Fruit fly (Drosophila melanogaster) whole organism, wandering third instar larva: Measurements from ENCODE around the gene CG31862.

Source experiments
- Abd-B ChIP-seq: fragments of >200 bp; optimal IDR thresholded peaks from 2 replicates; lab custom pipeline; 2017; ENCODE audit warnings: missing biosample characterization, missing genetic modification characterization
- CG32264 ChIP-seq: fragments of 200-800 bp; sonication (Bioruptor generic); optimal IDR thresholded peaks from 2 replicates; lab custom pipeline; 2016; ENCODE audit warnings: missing biosample characterization, missing genetic modification characterization
- CG9705 ChIP-seq: fragments of 200-800 bp; sonication (Bioruptor generic); optimal IDR thresholded peaks from 2 replicates; lab custom pipeline; 2018; ENCODE audit warnings: missing biosample characterization, mild to moderate bottlenecking, missing genetic modification characterization
- CrebA ChIP-seq: fragments of 200-800 bp; sonication (Bioruptor generic); optimal IDR thresholded peaks from 2 replicates; lab custom pipeline; 2016; ENCODE audit warnings: missing biosample characterization, mild to moderate bottlenecking, missing genetic modification characterization, borderline replicate concordance
- Dfd ChIP-seq: fragments of >200 bp; optimal IDR thresholded peaks from 2 replicates; lab custom pipeline; 2017; ENCODE audit warnings: missing biosample characterization, missing genetic modification characterization
- Dif ChIP-seq: fragments of 200-275, 200-300 bp; sonication (Bioruptor generic); optimal IDR thresholded peaks from 2 replicates; lab custom pipeline; 2018; ENCODE audit warnings: missing biosample characterization, missing genetic modification characterization; ENCODE audit not compliant: partially characterized antibody
- GATAd ChIP-seq: sonication (Bioruptor generic); optimal IDR thresholded peaks from 2 replicates; lab custom pipeline; 2016; ENCODE audit warnings: missing biosample characterization, missing genetic modification characterization
- HLH106 ChIP-seq: fragments of 200-800 bp; optimal IDR thresholded peaks from 3 replicates; lab custom pipeline; 2019; ENCODE audit warnings: missing biosample characterization, mild to moderate bottlenecking, missing genetic modification characterization, moderate library complexity
- Hnf4 ChIP-seq: fragments of 200-800 bp; sonication (Bioruptor generic); optimal IDR thresholded peaks from 2 replicates; lab custom pipeline; 2016; ENCODE audit warnings: missing biosample characterization, mild to moderate bottlenecking, missing genetic modification characterization
- Hr78 ChIP-seq: fragments of >200 bp; optimal IDR thresholded peaks from 2 replicates; lab custom pipeline; 2017; ENCODE audit warnings: missing biosample characterization, missing genetic modification characterization
- Hr83 ChIP-seq: fragments of 200-300 bp; sonication (Bioruptor generic); optimal IDR thresholded peaks from 2 replicates; lab custom pipeline; 2016; ENCODE audit warnings: missing biosample characterization, mild to moderate bottlenecking, missing genetic modification characterization, moderate library complexity; ENCODE audit not compliant: poor library complexity, severe bottlenecking
- Jra ChIP-seq: sonication (Bioruptor generic); optimal IDR thresholded peaks from 2 replicates; lab custom pipeline; 2016; ENCODE audit warnings: missing biosample characterization, missing genetic modification characterization
- Mio ChIP-seq: sonication (Bioruptor generic); optimal IDR thresholded peaks from 2 replicates; lab custom pipeline; 2016; ENCODE audit warnings: missing biosample characterization, missing genetic modification characterization
- Myc ChIP-seq: fragments of >200 bp; optimal IDR thresholded peaks from 2 replicates; lab custom pipeline; 2017
- OdsH ChIP-seq: fragments of 200-800 bp; sonication (Bioruptor generic); optimal IDR thresholded peaks from 2 replicates; lab custom pipeline; 2016; ENCODE audit warnings: missing biosample characterization, mild to moderate bottlenecking, missing genetic modification characterization
- Rel ChIP-seq, 2 experiments: fragments of 200-800 bp; sonication (Bioruptor generic) in 1 of 2; optimal IDR thresholded peaks; 2 replicates in 1 of 2; 3 replicates in 1 of 2; lab custom pipeline; 2016 to 2019; ENCODE audit warnings: mild to moderate bottlenecking in 2 of 2, missing biosample characterization in 2 of 2, missing genetic modification characterization in 2 of 2, moderate library complexity in 1 of 2
- Sp1 ChIP-seq: fragments of 200-800 bp; sonication (Bioruptor generic); optimal IDR thresholded peaks from 3 replicates; lab custom pipeline; 2019; ENCODE audit warnings: missing biosample characterization, mild to moderate bottlenecking, missing genetic modification characterization, moderate library complexity
- Vsx2 ChIP-seq: fragments of 200-300, 225-300 bp; sonication (Bioruptor generic); optimal IDR thresholded peaks from 2 replicates; lab custom pipeline; 2018; ENCODE audit warnings: missing biosample characterization, missing genetic modification characterization; ENCODE audit not compliant: partially characterized antibody
- brk ChIP-seq: fragments of 200-800 bp; sonication (Bioruptor generic); optimal IDR thresholded peaks from 2 replicates; lab custom pipeline; 2016; ENCODE audit warnings: missing biosample characterization, mild to moderate bottlenecking, missing genetic modification characterization
- dl ChIP-seq, 2 experiments: fragments of 175-275, 200-275 bp in 1 of 2; fragments of 200-275 bp in 1 of 2; sonication (Bioruptor generic); optimal IDR thresholded peaks; lab custom pipeline; 2018; ENCODE audit warnings: mild to moderate bottlenecking in 2 of 2, missing biosample characterization in 2 of 2, missing genetic modification characterization in 2 of 2, moderate library complexity in 2 of 2; ENCODE audit not compliant: partially characterized antibody in 2 of 2, insufficient read depth in 1 of 2
- ey ChIP-seq: fragments of 200-800 bp; sonication (Bioruptor generic); optimal IDR thresholded peaks from 2 replicates; lab custom pipeline; 2016; ENCODE audit warnings: missing biosample characterization, missing genetic modification characterization
- foxo ChIP-seq, 2 experiments: fragments of 200-800 bp; sonication (Bioruptor generic); optimal IDR thresholded peaks; 2 replicates in 1 of 2; 3 replicates in 1 of 2; lab custom pipeline; 2016 to 2017; ENCODE audit warnings: missing biosample characterization in 2 of 2, missing genetic modification characterization in 2 of 2
- fru ChIP-seq: fragments of 200-800 bp; sonication (Bioruptor generic); optimal IDR thresholded peaks from 3 replicates; lab custom pipeline; 2016; ENCODE audit warnings: missing biosample characterization, mild to moderate bottlenecking, missing genetic modification characterization
- h ChIP-seq: fragments of 200-800 bp; sonication (Bioruptor generic); optimal IDR thresholded peaks from 3 replicates; lab custom pipeline; 2016; ENCODE audit warnings: missing biosample characterization, mild to moderate bottlenecking, missing genetic modification characterization
- lola ChIP-seq: fragments of >200 bp; optimal IDR thresholded peaks from 2 replicates; lab custom pipeline; 2017; ENCODE audit warnings: missing biosample characterization, missing genetic modification characterization
- pan ChIP-seq: fragments of >200 bp; optimal IDR thresholded peaks from 2 replicates; lab custom pipeline; 2017
- rgr ChIP-seq: fragments of 200-800 bp; sonication (Bioruptor generic); optimal IDR thresholded peaks from 3 replicates; lab custom pipeline; 2016; ENCODE audit warnings: missing biosample characterization, mild to moderate bottlenecking, missing genetic modification characterization
- sage ChIP-seq: fragments of 200-800 bp; sonication (Bioruptor generic); optimal IDR thresholded peaks from 2 replicates; lab custom pipeline; 2016; ENCODE audit warnings: missing biosample characterization, mild to moderate bottlenecking, missing genetic modification characterization
- sv ChIP-seq: fragments of 200-800 bp; sonication (Bioruptor generic); optimal IDR thresholded peaks from 3 replicates; lab custom pipeline; 2016; ENCODE audit warnings: missing biosample characterization, missing genetic modification characterization
- tai ChIP-seq: sonication (Bioruptor generic); optimal IDR thresholded peaks from 2 replicates; lab custom pipeline; 2016; ENCODE audit warnings: missing biosample characterization, missing genetic modification characterization
- usp ChIP-seq: fragments of >200 bp; optimal IDR thresholded peaks from 2 replicates; lab custom pipeline; 2017; ENCODE audit warnings: missing biosample characterization, missing genetic modification characterization
- woc ChIP-seq: sonication (Bioruptor generic); optimal IDR thresholded peaks from 2 replicates; lab custom pipeline; 2016; ENCODE audit warnings: missing biosample characterization, mild to moderate bottlenecking, missing genetic modification characterization

CG31862 gene

dm6 chr2L:12338548-12338947 lies at the start of gene CG31862:
Gene CG31862, plus strand, starts transcription at chr2L:12338848.
- TF ChIP-seq brk (GFP tag; lab: Kevin White, UChicago): no peak
- TF ChIP-seq Dfd: no peak
- TF ChIP-seq Jra (GFP tag; lab: Kevin White, UChicago): no peak
- TF ChIP-seq usp (GFP tag; lab: Kevin White, UChicago): no peak
- no peak for TF ChIP-seq HLH106 (tag; lab: Kevin White, UChicago)
- no peak for TF ChIP-seq sv (GFP tag; lab: Kevin White, UChicago)
- no peak for TF ChIP-seq Rel (GFP tag; optimal IDR thresholded peaks at IDR 0.05; lab: Kevin White, UChicago)
- no peak for TF ChIP-seq Rel (tag; optimal IDR thresholded peaks at IDR 0.05; lab: Kevin White, UChicago)
- no peak for TF ChIP-seq Abd-B
- no peak for TF ChIP-seq CrebA (GFP tag; lab: Kevin White, UChicago)
- TF ChIP-seq h (GFP tag; lab: Kevin White, UChicago): no peak
- TF ChIP-seq CG9705 (GFP tag; lab: Kevin White, UChicago): no peak
- TF ChIP-seq pan (lab: Kevin White, UChicago): no peak
- no peak for TF ChIP-seq Hnf4
- no peak for TF ChIP-seq Myc (lab: Kevin White, UChicago)

dm6 chr2L:12290204-12290603 lies 48.4 kb upstream of the CG31862 start:
- TF ChIP-seq rgr (GFP tag; lab: Kevin White, UChicago) (no peak), Rel (GFP tag; optimal IDR thresholded peaks at IDR 0.05; lab: Kevin White, UChicago) (no peak), Rel (tag; optimal IDR thresholded peaks at IDR 0.05; lab: Kevin White, UChicago) (no peak), CG9705 (GFP tag; lab: Kevin White, UChicago) (no peak), Sp1 (GFP tag; lab: Kevin White, UChicago) (no peak), Dfd (no peak), tai (no peak), OdsH (GFP tag; lab: Kevin White, UChicago) (no peak), Vsx2 (GFP tag; lab: Kevin White, UChicago) (no peak), Jra (GFP tag; lab: Kevin White, UChicago) (no peak), CG32264 (GFP tag; lab: Kevin White, UChicago) (no peak), CrebA (GFP tag; lab: Kevin White, UChicago) (no peak), ey (GFP tag; lab: Kevin White, UChicago) (no peak), woc (GFP tag; lab: Kevin White, UChicago) (no peak), sage (no peak), Myc (lab: Kevin White, UChicago) (no peak), pan (lab: Kevin White, UChicago) (no peak), Abd-B (no peak), Hnf4 (no peak)
- TF ChIP-seq, all 38 proteins: peak for 0

- TF ChIP-seq HLH106 (tag; lab: Kevin White, UChicago) (peak; percentile 40), ey (GFP tag; lab: Kevin White, UChicago) (peak; percentile 16), fru (no peak), foxo (GFP tag; optimal IDR thresholded peaks at IDR 0.05; lab: Kevin White, UChicago) (peak in 1 of 2 experiments; percentile 22), h (GFP tag; lab: Kevin White, UChicago) (peak; percentile 17)
Observed at dm6 chr2L:12314838-12315237, 23.8 kb upstream of the CG31862 start.

dm6 chr2L:12337162-12337561 lies 1.5 kb upstream of the CG31862 start:
- TF ChIP-seq Vsx2 (GFP tag; lab: Kevin White, UChicago) (no peak), rgr (GFP tag; lab: Kevin White, UChicago) (no peak), lola (GFP tag; lab: Kevin White, UChicago) (no peak), Myc (lab: Kevin White, UChicago) (no peak), CG32264 (GFP tag; lab: Kevin White, UChicago) (no peak), Rel (GFP tag; optimal IDR thresholded peaks at IDR 0.05; lab: Kevin White, UChicago) (no peak), Rel (tag; optimal IDR thresholded peaks at IDR 0.05; lab: Kevin White, UChicago) (no peak), Hr78 (GFP tag; lab: Kevin White, UChicago) (no peak), Hr83 (GFP tag; lab: Kevin White, UChicago) (no peak), GATAd (GFP tag; lab: Kevin White, UChicago) (no peak), HLH106 (tag; lab: Kevin White, UChicago) (no peak), foxo (GFP tag; optimal IDR thresholded peaks at IDR 0.05; lab: Kevin White, UChicago) (no peak), Dif (GFP tag; lab: Kevin White, UChicago) (no peak), tai (no peak), Mio (GFP tag; lab: Kevin White, UChicago) (no peak), dl (GFP tag; optimal IDR thresholded peaks at IDR 0.05; lab: Kevin White, UChicago; ENCODE audit: insufficient read depth in 1 of 2, partially characterized antibody in 2 of 2) (no peak)
